Worm (Caenorhabditis elegans): ENCODE data around the gene F15B9.10.

F15B9.10 gene

DNA sequence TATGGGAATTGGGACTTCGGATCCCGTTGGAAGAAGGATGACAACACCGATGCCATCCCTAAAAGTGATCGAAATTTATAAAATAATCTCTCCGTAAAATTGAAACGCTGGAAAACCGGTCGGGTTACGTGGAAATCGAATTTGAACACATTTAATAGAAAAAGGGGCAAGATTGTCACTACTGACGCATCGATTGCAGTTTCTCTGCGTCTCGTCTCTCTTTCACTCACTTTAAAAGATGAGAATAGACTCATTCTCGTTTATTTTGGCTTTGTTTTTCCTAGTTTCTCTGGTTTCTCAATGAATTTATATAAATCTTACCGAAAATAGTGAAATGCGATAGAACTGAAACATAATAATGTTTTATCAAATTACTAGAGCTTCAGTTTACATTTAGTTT is 32.9 kb upstream of the F15B9.10 start, which contains the start of gene scyl-1 (continued):
- TF ChIP-seq lir-3 (tag; optimal IDR thresholded peaks at IDR 0.05; ENCODE audit: poor library complexity) (peak; percentile 25), fkh-8 (tag; optimal IDR thresholded peaks at IDR 0.05) (peak; percentile 67), ceh-88 (GFP tag; IDR thresholded peaks at IDR 0.05) (no peak), tbx-2 (tag; optimal IDR thresholded peaks at IDR 0.05) (peak; percentile 87), sox-4 (tag; optimal IDR thresholded peaks at IDR 0.05) (no peak), pqm-1 (tag; optimal IDR thresholded peaks at IDR 0.05) (no peak), snu-23 (GFP tag; optimal IDR thresholded peaks at IDR 0.05) (peak; percentile 90), sptf-1 (tag; optimal IDR thresholded peaks at IDR 0.05) (no peak), nhr-47 (tag; optimal IDR thresholded peaks at IDR 0.05) (peak; percentile 84), blmp-1 (tag; optimal IDR thresholded peaks at IDR 0.05) (peak; percentile 76), nhr-19 (GFP tag; conservative IDR thresholded peaks at IDR 0.05) (peak; percentile 89), lin-13 (GFP tag; optimal IDR thresholded peaks at IDR 0.05) (peak; percentile 71), snpc-4 (tag; optimal IDR thresholded peaks at IDR 0.05) (peak; percentile 39), fkh-10 (GFP tag; optimal IDR thresholded peaks at IDR 0.05) (peak; percentile 3), rnt-1 (tag; optimal IDR thresholded peaks at IDR 0.05) (peak; percentile 89), jun-1 (tag; optimal IDR thresholded peaks at IDR 0.05) (peak; percentile 71), ceh-8 (GFP tag; optimal IDR thresholded peaks at IDR 0.05) (no peak), dpl-1 (GFP tag; optimal IDR thresholded peaks at IDR 0.05) (peak; percentile 58 to 91 (median 77)), nhr-71 (tag; optimal IDR thresholded peaks at IDR 0.05) (peak; percentile 91), efl-3 (GFP tag; optimal IDR thresholded peaks at IDR 0.05) (no peak), mdl-1 (tag; optimal IDR thresholded peaks at IDR 0.05) (peak in 1 of 2 experiments; percentile 55), zag-1 (tag; optimal IDR thresholded peaks at IDR 0.05) (no peak), lin-14 (GFP tag; optimal IDR thresholded peaks at IDR 0.05) (peak; percentile 90), elt-3 (tag; optimal IDR thresholded peaks at IDR 0.05) (peak in 2 of 6 experiments; percentile 48 to 64), hlh-4 (tag; optimal IDR thresholded peaks at IDR 0.05) (no peak), nhr-28 (tag; optimal IDR thresholded peaks at IDR 0.05) (no peak), hpl-2 (GFP tag; optimal IDR thresholded peaks at IDR 0.05) (no peak), nhr-90 (tag; optimal IDR thresholded peaks at IDR 0.05; ENCODE audit: poor library complexity) (peak; percentile 84), nhr-11 (tag; optimal IDR thresholded peaks at IDR 0.05) (peak; percentile 21), lin-39 (tag; optimal IDR thresholded peaks at IDR 0.05) (peak; percentile 69), skn-1 (tag; optimal IDR thresholded peaks at IDR 0.05) (peak; percentile 71)

DNA sequence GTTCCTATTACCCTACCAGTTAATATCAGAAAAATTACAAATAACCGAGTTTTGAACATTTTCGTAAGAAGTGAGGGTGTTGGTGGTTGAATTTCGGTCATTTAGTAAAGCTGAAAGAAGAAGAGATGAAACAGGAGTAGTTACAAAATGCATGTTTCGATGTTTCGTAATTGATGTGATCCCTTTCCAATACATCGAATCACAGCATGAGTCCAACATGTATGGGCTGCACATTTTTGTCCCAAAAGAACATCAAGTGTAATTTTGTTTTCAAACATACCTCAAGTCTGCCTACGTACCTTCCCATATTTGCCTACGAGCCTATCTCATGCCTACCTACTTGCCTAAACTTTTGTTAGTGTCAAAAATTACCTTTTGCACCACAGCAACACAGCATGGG is 27.7 kb upstream of the F15B9.10 start, which contains the start of gene W07G4.2:
Gene W07G4.2 (minus strand): TSS at position 101 of the 400 bp plus-strand sequence.
- TF ChIP-seq C34B4.2 (tag; optimal IDR thresholded peaks at IDR 0.05) (no peak), ets-5 (GFP tag; IDR thresholded peaks at IDR 0.05) (no peak), egl-13 (tag; optimal IDR thresholded peaks at IDR 0.05) (no peak), nhr-19 (GFP tag; conservative IDR thresholded peaks at IDR 0.05) (no peak), nhr-85 (tag) (no peak), elt-2 (tag; optimal IDR thresholded peaks at IDR 0.05) (no peak), mdl-1 (tag; optimal IDR thresholded peaks at IDR 0.05) (no peak), lsy-2 (tag; optimal IDR thresholded peaks at IDR 0.05) (no peak)

DNA sequence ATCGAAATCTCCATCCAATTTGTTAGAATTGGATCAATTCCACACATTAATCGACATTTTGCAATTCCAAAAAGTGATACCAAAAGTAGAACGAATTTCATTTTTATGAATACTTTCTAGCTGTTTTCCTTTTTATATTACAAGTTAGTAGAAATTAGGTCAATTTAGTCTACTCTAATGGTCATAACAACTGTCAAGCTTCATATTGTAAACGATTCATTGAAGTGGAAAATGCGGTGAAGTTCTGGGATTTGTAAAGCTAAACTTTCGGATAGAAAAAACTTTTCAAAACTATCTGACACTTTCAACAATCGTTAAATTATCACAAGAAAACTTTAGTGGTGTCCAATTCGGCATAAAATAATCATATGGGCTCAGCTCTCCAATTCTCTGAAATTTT is 25.9 kb upstream of the F15B9.10 start, which contains the start of gene W07G4.7:
Gene W07G4.7 (minus strand): TSS at position 101 of the 400 bp plus-strand sequence.
- TF ChIP-seq pag-3 (tag; optimal IDR thresholded peaks at IDR 0.05; ENCODE audit: borderline replicate concordance, insufficient read depth) (no peak), unc-130 (tag; optimal IDR thresholded peaks at IDR 0.05) (no peak)
